Fruit fly (Drosophila melanogaster) whole organism, embryonic: ENCODE measurements around the gene Tasp1.

Experiments
- Abd-B ChIP-seq: fragments of 200-800 bp; sonication (Bioruptor generic); optimal IDR thresholded peaks from 2 replicates; lab custom pipeline; 2018; ENCODE audit warnings: missing biosample characterization, mild to moderate bottlenecking, missing genetic modification characterization, moderate library complexity
- Bgb ChIP-seq: fragments of 200-800 bp; sonication (Bioruptor generic); IDR thresholded peaks from 2 replicates; pipeline ENCODE4 v1.3.6; 2022; ENCODE audit warnings: missing biosample characterization, missing genetic modification characterization; ENCODE audit not compliant: partially characterized antibody
- BtbVII ChIP-seq: fragments of 200-800 bp; sonication (Bioruptor generic); optimal IDR thresholded peaks from 3 replicates; lab custom pipeline; 2017; ENCODE audit warnings: missing biosample characterization, mild to moderate bottlenecking, missing genetic modification characterization
- C15 ChIP-seq: fragments of 200-800 bp; sonication (Bioruptor generic); IDR thresholded peaks from 3 replicates; pipeline ENCODE4 v1.3.6; 2022; ENCODE audit warnings: missing biosample characterization, missing genetic modification characterization
- CG10209 ChIP-seq: fragments of 200-800 bp; sonication (Bioruptor generic); optimal IDR thresholded peaks from 3 replicates; lab custom pipeline; 2017; ENCODE audit warnings: missing biosample characterization, mild to moderate bottlenecking, missing genetic modification characterization, missing genetic modification reagents
- CG1024 ChIP-seq: fragments of 200-800 bp; sonication (Bioruptor generic); IDR thresholded peaks from 2 replicates; pipeline ENCODE4 v1.3.6; 2022; ENCODE audit warnings: missing biosample characterization, missing genetic modification characterization
- CG10274 ChIP-seq: fragments of 200-800 bp; sonication (Bioruptor generic); optimal IDR thresholded peaks from 3 replicates; lab custom pipeline; 2017; ENCODE audit warnings: missing biosample characterization, mild to moderate bottlenecking, missing genetic modification characterization
- CG12071 ChIP-seq: fragments of 200-800 bp; sonication (Bioruptor generic); optimal IDR thresholded peaks from 3 replicates; lab custom pipeline; 2018; ENCODE audit warnings: missing biosample characterization, mild to moderate bottlenecking, missing genetic modification characterization
- CG14441 ChIP-seq: fragments of 200-800 bp; sonication (Bioruptor generic); IDR thresholded peaks from 2 replicates; pipeline ENCODE4 v1.3.6; 2022; ENCODE audit warnings: missing biosample characterization, missing genetic modification characterization
- CG1603 ChIP-seq: fragments of 200-800 bp; sonication (Bioruptor generic); optimal IDR thresholded peaks from 2 replicates; lab custom pipeline; 2019; ENCODE audit warnings: missing biosample characterization, mild to moderate bottlenecking, missing genetic modification characterization, moderate library complexity
- CG18262 ChIP-seq: fragments of 200-800 bp; optimal IDR thresholded peaks from 3 replicates; lab custom pipeline; 2019; ENCODE audit warnings: missing biosample characterization, mild to moderate bottlenecking, missing genetic modification characterization, moderate library complexity
- CG2678 ChIP-seq: fragments of 200-800 bp; sonication (Bioruptor generic); optimal IDR thresholded peaks from 3 replicates; lab custom pipeline; 2019; ENCODE audit warnings: missing biosample characterization, mild to moderate bottlenecking, missing genetic modification characterization, moderate library complexity
- CG2875 ChIP-seq: fragments of 200-800 bp; sonication (Bioruptor generic); optimal IDR thresholded peaks from 2 replicates; lab custom pipeline; 2017; ENCODE audit warnings: missing biosample characterization, mild to moderate bottlenecking, missing genetic modification characterization, missing genetic modification reagents
- CG3065 ChIP-seq: fragments of 200-800 bp; sonication (Bioruptor generic); optimal IDR thresholded peaks from 2 replicates; lab custom pipeline; 2016; ENCODE audit warnings: missing biosample characterization, missing genetic modification characterization
- CG3407 ChIP-seq: fragments of 200-800 bp; sonication (Bioruptor generic); optimal IDR thresholded peaks from 2 replicates; lab custom pipeline; 2018; ENCODE audit warnings: missing biosample characterization, mild to moderate bottlenecking, missing genetic modification characterization
- CG3726 ChIP-seq: fragments of 200-800 bp; sonication (Bioruptor generic); IDR thresholded peaks from 3 replicates; pipeline ENCODE4, ENCODE4 v1.3.6; 2022; ENCODE audit warnings: missing biosample characterization, missing genetic modification characterization
- CG43689 ChIP-seq: fragments of 200-800 bp; sonication (Bioruptor generic); IDR thresholded peaks from 2 replicates; pipeline ENCODE4 v1.3.6; 2022; ENCODE audit warnings: missing biosample characterization, missing genetic modification characterization
- CG7372 ChIP-seq: fragments of 200-800 bp; sonication (Bioruptor generic); IDR thresholded peaks from 2 replicates; pipeline ENCODE4 v1.3.6; 2022; ENCODE audit warnings: missing biosample characterization, missing genetic modification characterization
- CG7987 ChIP-seq: fragments of 200-800 bp; sonication (Bioruptor generic); optimal IDR thresholded peaks from 2 replicates; lab custom pipeline; 2018; ENCODE audit warnings: missing biosample characterization, mild to moderate bottlenecking, missing genetic modification characterization, moderate library complexity
- CrebB ChIP-seq: fragments of 200-800 bp; sonication (Bioruptor generic); optimal IDR thresholded peaks from 3 replicates; lab custom pipeline; 2018; ENCODE audit warnings: missing biosample characterization, mild to moderate bottlenecking, missing genetic modification characterization
- D19B ChIP-seq: fragments of 200-800 bp; sonication (Bioruptor generic); optimal IDR thresholded peaks from 2 replicates; lab custom pipeline; 2017; ENCODE audit warnings: missing biosample characterization, mild to moderate bottlenecking, missing genetic modification characterization
- Doc3 ChIP-seq: fragments of 200-800 bp; sonication (Bioruptor generic); IDR thresholded peaks from 3 replicates; pipeline ENCODE4 v1.3.6; 2022; ENCODE audit warnings: missing biosample characterization, missing genetic modification characterization; ENCODE audit not compliant: partially characterized antibody
- Ets65A ChIP-seq: fragments of 200-800 bp; sonication (Bioruptor generic); peaks from one replicate; lab custom pipeline; 2016; ENCODE audit warnings: missing biosample characterization, missing genetic modification characterization
- Max ChIP-seq: fragments of 200-800 bp; sonication (Bioruptor generic); optimal IDR thresholded peaks from 2 replicates; lab custom pipeline; 2016; ENCODE audit warnings: missing biosample characterization, mild to moderate bottlenecking, missing genetic modification characterization
- Mrtf ChIP-seq: fragments of 200-800 bp; sonication (Bioruptor generic); IDR thresholded peaks from 3 replicates; pipeline ENCODE4 v1.3.6; 2022; ENCODE audit warnings: missing biosample characterization, missing genetic modification characterization
- NC2α ChIP-seq: fragments of 200-800 bp; sonication (Bioruptor generic); optimal IDR thresholded peaks from 2 replicates; lab custom pipeline; 2016; ENCODE audit warnings: missing biosample characterization, missing genetic modification characterization
- Nf-YB ChIP-seq: fragments of 200-800 bp; sonication (Bioruptor generic); optimal IDR thresholded peaks from 3 replicates; lab custom pipeline; 2019; ENCODE audit warnings: missing biosample characterization, mild to moderate bottlenecking, missing genetic modification characterization, moderate library complexity
- Oli ChIP-seq: fragments of 200-800 bp; sonication (Bioruptor generic); optimal IDR thresholded peaks from 2 replicates; lab custom pipeline; 2018; ENCODE audit warnings: missing biosample characterization, mild to moderate bottlenecking, missing genetic modification characterization, moderate library complexity
- Ptx1 ChIP-seq: fragments of 200-800 bp; sonication (Bioruptor generic); IDR thresholded peaks from 2 replicates; pipeline ENCODE4 v1.3.6; 2022; ENCODE audit warnings: missing biosample characterization, missing genetic modification characterization
- ap ChIP-seq: fragments of 200-800 bp; sonication (Bioruptor generic); IDR thresholded peaks from 2 replicates; pipeline ENCODE4 v1.3.6; 2022; ENCODE audit warnings: missing biosample characterization, missing genetic modification characterization
- ato ChIP-seq: fragments of 200-800 bp; sonication (Bioruptor generic); IDR thresholded peaks from 2 replicates; pipeline ENCODE4 v1.3.6; 2022; ENCODE audit warnings: missing biosample characterization, missing genetic modification characterization; ENCODE audit not compliant: partially characterized antibody
- bbx ChIP-seq: fragments of 200-800 bp; sonication (Bioruptor generic); IDR thresholded peaks from 2 replicates; pipeline ENCODE4 v1.3.6; 2022; ENCODE audit warnings: missing biosample characterization, missing genetic modification characterization; ENCODE audit not compliant: partially characterized antibody
- cas ChIP-seq: fragments of 200-800 bp; sonication (Bioruptor generic); IDR thresholded peaks from 2 replicates; pipeline ENCODE4 v1.3.6; 2022; ENCODE audit warnings: missing biosample characterization, missing genetic modification characterization
- chm ChIP-seq: fragments of 200-800 bp; sonication (Bioruptor generic); IDR thresholded peaks from 2 replicates; pipeline ENCODE4 v1.3.6; 2022; ENCODE audit warnings: missing biosample characterization, missing genetic modification characterization
- chn ChIP-seq: fragments of 200-800 bp; sonication (Bioruptor generic); optimal IDR thresholded peaks from 2 replicates; lab custom pipeline; 2016; ENCODE audit warnings: missing biosample characterization, missing genetic modification characterization
- ci ChIP-seq: fragments of 200-800 bp; sonication (Bioruptor generic); IDR thresholded peaks from 3 replicates; pipeline ENCODE4 v1.3.6; 2022; ENCODE audit warnings: missing biosample characterization, missing genetic modification characterization
- eve ChIP-seq, 2 experiments: fragments of >200 bp; optimal IDR thresholded peaks; 2 replicates each; lab custom pipeline; 2017; ENCODE audit warnings: missing biosample characterization in 2 of 2, missing genetic modification characterization in 2 of 2
- gsb-n ChIP-seq: fragments of 200-800 bp; sonication (Bioruptor generic); optimal IDR thresholded peaks from 3 replicates; lab custom pipeline; 2018; ENCODE audit warnings: missing biosample characterization, mild to moderate bottlenecking, missing genetic modification characterization
- ken ChIP-seq: fragments of 200-800 bp; sonication (Bioruptor generic); IDR thresholded peaks from 3 replicates; pipeline ENCODE4 v1.3.6; 2022; ENCODE audit warnings: missing biosample characterization, missing genetic modification characterization
- knrl ChIP-seq: fragments of 200-800 bp; sonication (Bioruptor generic); IDR thresholded peaks from 3 replicates; pipeline ENCODE4 v1.3.6; 2022; ENCODE audit warnings: missing biosample characterization, missing genetic modification characterization; ENCODE audit not compliant: partially characterized antibody
- lmd ChIP-seq: fragments of 200-800 bp; sonication (Bioruptor generic); IDR thresholded peaks from 2 replicates; pipeline ENCODE4 v1.3.6; 2022; ENCODE audit warnings: missing biosample characterization, missing genetic modification characterization
- mld ChIP-seq: fragments of 200-800 bp; sonication (Bioruptor generic); IDR thresholded peaks from 3 replicates; pipeline ENCODE4 v1.3.6; 2022; ENCODE audit warnings: missing biosample characterization, missing genetic modification characterization; ENCODE audit not compliant: partially characterized antibody
- prd ChIP-seq, 3 experiments: fragments of >200 bp in 2 of 3; fragments of 200-800 bp in 1 of 3; sonication (Bioruptor generic) in 1 of 3; optimal IDR thresholded peaks in 2 of 3; IDR thresholded peaks in 1 of 3; 2 replicates in 2 of 3; 3 replicates in 1 of 3; pipeline versions ENCODE4 v1.3.6 to Lab custom; 2017 to 2022; ENCODE audit warnings: missing biosample characterization in 1 of 3, missing genetic modification characterization in 1 of 3
- pum ChIP-seq: fragments of 200-800 bp; sonication (Bioruptor generic); optimal IDR thresholded peaks from 2 replicates; lab custom pipeline; 2016; ENCODE audit warnings: missing biosample characterization, missing genetic modification characterization
- pzg ChIP-seq: fragments of 200-800 bp; sonication (Bioruptor generic); optimal IDR thresholded peaks from 3 replicates; lab custom pipeline; 2018; ENCODE audit warnings: missing biosample characterization, mild to moderate bottlenecking, missing genetic modification characterization, moderate library complexity
- sima ChIP-seq: fragments of 200-800 bp; sonication (Bioruptor generic); optimal IDR thresholded peaks from 2 replicates; lab custom pipeline; 2016; ENCODE audit warnings: missing biosample characterization, missing genetic modification characterization
- slbo ChIP-seq: fragments of 200-800 bp; sonication (Bioruptor generic); IDR thresholded peaks from 2 replicates; pipeline ENCODE4 v1.3.6; 2022; ENCODE audit warnings: missing biosample characterization, missing genetic modification characterization
- tap ChIP-seq: fragments of 200-800 bp; optimal IDR thresholded peaks from 3 replicates; lab custom pipeline; 2019; ENCODE audit warnings: missing biosample characterization, mild to moderate bottlenecking, missing genetic modification characterization, moderate library complexity
- tna ChIP-seq: fragments of 200-800 bp; sonication (Bioruptor generic); IDR thresholded peaks from 2 replicates; pipeline ENCODE4 v1.3.6; 2022; ENCODE audit warnings: missing biosample characterization, missing genetic modification characterization; ENCODE audit not compliant: partially characterized antibody
- usp ChIP-seq: fragments of >200 bp; optimal IDR thresholded peaks from 2 replicates; lab custom pipeline; 2017; ENCODE audit warnings: missing biosample characterization, missing genetic modification characterization

The Tasp1 gene

DNA sequence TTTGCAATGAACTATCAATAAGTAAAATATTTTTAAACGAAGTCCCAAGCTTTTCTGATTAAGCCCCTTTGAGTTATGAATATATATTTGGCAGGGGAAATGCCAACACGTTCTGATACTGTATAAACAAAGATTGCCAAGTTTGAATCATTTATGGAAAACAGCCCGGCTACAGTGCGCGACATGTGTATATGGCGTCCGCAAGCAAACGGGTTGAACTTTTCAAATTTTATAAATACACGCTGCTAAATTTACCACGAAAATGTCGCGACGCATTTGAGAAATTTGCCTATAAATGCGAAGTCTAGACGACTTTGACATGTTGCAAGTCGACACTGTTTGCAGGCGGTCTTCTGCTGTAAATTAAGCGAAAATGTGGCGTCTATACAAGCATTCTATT, 39.2 kb downstream of the Tasp1 start (continued):
- TF ChIP-seq CG2875 (GFP tag; lab: Kevin White, UChicago) (no peak), BtbVII (GFP tag; lab: Kevin White, UChicago) (peak; percentile 51), tna (GFP tag; lab: Robert Waterston, UW) (no peak), CG10209 (GFP tag; lab: Kevin White, UChicago) (peak; percentile 39), CG14441 (GFP tag; lab: Robert Waterston, UW) (peak; percentile 75), CG12071 (peak; percentile 23), NC2α (GFP tag; lab: Kevin White, UChicago) (no peak), ap (no peak), CG3407 (GFP tag; lab: Kevin White, UChicago) (no peak), CG43689 (GFP tag; lab: Robert Waterston, UW) (peak; percentile 48), CG18262 (tag; lab: Kevin White, UChicago) (no peak), slbo (GFP tag; lab: Robert Waterston, UW) (peak; percentile 77), ci (GFP tag; lab: Robert Waterston, UW) (0 out of 3 replicates have a peak, but pooled peaks have one; percentile 57), usp (GFP tag; lab: Kevin White, UChicago) (no peak), sima (GFP tag; lab: Kevin White, UChicago) (no peak), C15 (GFP tag; lab: Robert Waterston, UW) (0 out of 3 replicates have a peak, but pooled peaks have one; percentile 22), Ptx1 (GFP tag; lab: Robert Waterston, UW) (peak; percentile 52; the same call in 1 of the 2 replicates), Mrtf (GFP tag; lab: Robert Waterston, UW) (peak; percentile 65; the same call in 2 of the 3 replicates), ken (GFP tag; lab: Robert Waterston, UW) (no peak), CG7987 (GFP tag; lab: Kevin White, UChicago) (peak; percentile 11), CG7372 (GFP tag; lab: Robert Waterston, UW) (0 out of 2 replicates have a peak, but pooled peaks have one; percentile 38), CG1024 (no peak), knrl (GFP tag; lab: Robert Waterston, UW) (no peak), CG3726 (no peak), Ets65A (GFP tag; lab: Kevin White, UChicago) (no peak), cas (peak; percentile 17; the same call in 1 of the 2 replicates), CrebB (tag; lab: Kevin White, UChicago) (no peak), Doc3 (GFP tag; lab: Robert Waterston, UW) (no peak), tap (peak; percentile 7), Oli (tag; lab: Kevin White, UChicago) (peak; percentile 49), prd (optimal IDR thresholded peaks at IDR 0.05; lab: Kevin White, UChicago) (no peak), prd (GFP tag; IDR thresholded peaks at IDR 0.05; lab: Robert Waterston, UW) (peak; percentile 64), gsb-n (tag; lab: Kevin White, UChicago) (no peak), eve (GFP tag; optimal IDR thresholded peaks at IDR 0.05; lab: Kevin White, UChicago) (no peak), Bgb (no peak), CG3065 (no peak), CG10274 (GFP tag; lab: Kevin White, UChicago) (peak; percentile 12), CG2678 (tag; lab: Kevin White, UChicago) (peak; percentile 59), chm (GFP tag; lab: Robert Waterston, UW) (peak; percentile 50; the same call in 1 of the 2 replicates), bbx (no peak), D19B (GFP tag; lab: Kevin White, UChicago) (peak; percentile 47), Max (no peak), lmd (peak; percentile 72), mld (GFP tag; lab: Robert Waterston, UW) (no peak), Abd-B (GFP tag; lab: Kevin White, UChicago) (no peak), pzg (GFP tag; lab: Kevin White, UChicago) (no peak), pum (no peak), ato (no peak), Nf-YB (GFP tag; lab: Kevin White, UChicago) (no peak), chn (no peak), CG1603 (tag; lab: Kevin White, UChicago) (peak; percentile 16)
